Fruit fly (Drosophila melanogaster): ENCODE data around the gene EndoA.
A peak's percentile ranks its signal among the peaks of the same experiment; 100 is the strongest.

Gene EndoA

DNA sequence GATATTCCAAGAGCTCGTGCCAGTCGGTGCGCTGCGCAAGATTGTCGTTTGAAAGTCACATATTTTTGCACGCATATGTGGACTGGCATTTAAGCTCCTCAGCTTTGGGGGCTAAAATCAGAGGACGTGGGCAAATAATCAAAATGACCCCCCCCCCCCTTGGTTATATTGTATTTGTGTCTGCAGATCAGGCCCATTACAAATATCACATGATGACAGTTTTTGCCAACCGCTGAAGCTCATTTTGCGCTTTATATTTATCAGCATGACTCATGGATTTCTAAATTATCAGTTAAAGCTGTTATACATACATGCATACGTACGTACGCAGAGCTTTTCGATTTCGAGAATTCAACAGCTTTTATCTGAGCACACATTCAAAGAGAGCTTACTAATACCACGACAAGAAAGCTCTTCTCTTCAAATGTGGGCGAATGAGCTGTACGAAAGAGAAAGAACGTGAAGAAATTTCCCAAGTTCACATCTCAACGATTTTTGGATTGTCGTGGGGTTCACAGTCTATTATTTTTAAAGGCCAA lies 10.4 kb downstream of the EndoA start (continued):
- TF ChIP-seq az2 (GFP tag; optimal IDR thresholded peaks at IDR 0.05), result no peak
- TF ChIP-seq ken (GFP tag; IDR thresholded peaks at IDR 0.05), result no peak
- no peak for TF ChIP-seq pzg (GFP tag; optimal IDR thresholded peaks at IDR 0.05)
- no peak for TF ChIP-seq CG2712 (tag; optimal IDR thresholded peaks at IDR 0.05)
- TF ChIP-seq chn (GFP tag; optimal IDR thresholded peaks at IDR 0.05), result no peak
- TF ChIP-seq CG6654 (GFP tag; optimal IDR thresholded peaks at IDR 0.05), result no peak
- TF ChIP-seq Opbp (GFP tag; IDR thresholded peaks at IDR 0.05; ENCODE audit: partially characterized antibody), result no peak
- no peak for TF ChIP-seq CG8924 (tag; optimal IDR thresholded peaks at IDR 0.05)
- TF ChIP-seq CG3163 (GFP tag; optimal IDR thresholded peaks at IDR 0.05), result peak; percentile 75
- peak; percentile 14 for TF ChIP-seq odd (GFP tag; optimal IDR thresholded peaks at IDR 0.05)
- peak; percentile 57 for TF ChIP-seq B-H2 (GFP tag; optimal IDR thresholded peaks at IDR 0.05)
- no peak for TF ChIP-seq CG32772 (GFP tag; IDR thresholded peaks at IDR 0.05)
- no peak for TF ChIP-seq CG1233 (GFP tag; optimal IDR thresholded peaks at IDR 0.05)
- TF ChIP-seq twi (tag; optimal IDR thresholded peaks at IDR 0.05), result no peak
- TF ChIP-seq corto (GFP tag; optimal IDR thresholded peaks at IDR 0.05), result peak; percentile 72
- no peak for TF ChIP-seq BEAF-32 (GFP tag; optimal IDR thresholded peaks at IDR 0.05)
- peak; percentile 22 for TF ChIP-seq gcm (GFP tag; optimal IDR thresholded peaks at IDR 0.05)
- no peak for TF ChIP-seq tx (GFP tag; optimal IDR thresholded peaks at IDR 0.05)
- peak; percentile 25 for TF ChIP-seq CG13296 (GFP tag; optimal IDR thresholded peaks at IDR 0.05)
- no peak for TF ChIP-seq Mad (GFP tag; optimal IDR thresholded peaks at IDR 0.05)
- TF ChIP-seq sens (GFP tag), result no peak
- no peak for TF ChIP-seq chm (GFP tag; IDR thresholded peaks at IDR 0.05)
- no peak for TF ChIP-seq CG3726 (GFP tag; IDR thresholded peaks at IDR 0.05)
- TF ChIP-seq CG8388 (GFP tag; optimal IDR thresholded peaks at IDR 0.05), result no peak
- no peak for TF ChIP-seq CG10321 (GFP tag; IDR thresholded peaks at IDR 0.05)
- TF ChIP-seq pfk (GFP tag; optimal IDR thresholded peaks at IDR 0.05), result no peak
- no peak for TF ChIP-seq D19B (GFP tag; optimal IDR thresholded peaks at IDR 0.05)
- TF ChIP-seq gro (GFP tag; optimal IDR thresholded peaks at IDR 0.05), result peak; percentile 58
- no peak for TF ChIP-seq Bteb2 (GFP tag; optimal IDR thresholded peaks at IDR 0.05)
- TF ChIP-seq scrt (GFP tag; optimal IDR thresholded peaks at IDR 0.05), result peak; percentile 14
- TF ChIP-seq org-1 (GFP tag; optimal IDR thresholded peaks at IDR 0.05), result no peak
- TF ChIP-seq sug (tag; optimal IDR thresholded peaks at IDR 0.05), result peak; percentile 93
- TF ChIP-seq aop (GFP tag; IDR thresholded peaks at IDR 0.05), result no peak
- TF ChIP-seq CG16813 (GFP tag; IDR thresholded peaks at IDR 0.05; ENCODE audit: partially characterized antibody), result no peak
- TF ChIP-seq CG14965 (GFP tag; optimal IDR thresholded peaks at IDR 0.05; ENCODE audit: borderline replicate concordance), result no peak
- no peak for TF ChIP-seq CG34224 (GFP tag; IDR thresholded peaks at IDR 0.05; ENCODE audit: partially characterized antibody)
- no peak for TF ChIP-seq CG10654 (GFP tag; optimal IDR thresholded peaks at IDR 0.05)
- TF ChIP-seq exex (tag; optimal IDR thresholded peaks at IDR 0.05), result peak; percentile 95
- peak; percentile 25 for TF ChIP-seq CG13624 (GFP tag; optimal IDR thresholded peaks at IDR 0.05)
- peak; percentile 6 for TF ChIP-seq CG2120 (GFP tag; optimal IDR thresholded peaks at IDR 0.05)
- TF ChIP-seq br (optimal IDR thresholded peaks at IDR 0.05), result no peak
- no peak for TF ChIP-seq CG14667 (GFP tag; IDR thresholded peaks at IDR 0.05)
- peak; percentile 2 for TF ChIP-seq Sry-δ (GFP tag; optimal IDR thresholded peaks at IDR 0.05)
- peak; percentile 88 for TF ChIP-seq kay (GFP tag; optimal IDR thresholded peaks at IDR 0.05)
- no peak; the same call in 1 of the 2 replicates for TF ChIP-seq CG32532 (GFP tag; IDR thresholded peaks at IDR 0.05)
- peak; percentile 43 for TF ChIP-seq Hmr (GFP tag; optimal IDR thresholded peaks at IDR 0.05)
- no peak for TF ChIP-seq CG8290 (GFP tag; optimal IDR thresholded peaks at IDR 0.05)
- TF ChIP-seq CG8290 (tag; optimal IDR thresholded peaks at IDR 0.05), result peak in 1 of 2 experiments; percentile 25
- TF ChIP-seq CG3407 (GFP tag; optimal IDR thresholded peaks at IDR 0.05), result no peak
- TF ChIP-seq emc (GFP tag; optimal IDR thresholded peaks at IDR 0.05), result no peak
- TF ChIP-seq caup (GFP tag; optimal IDR thresholded peaks at IDR 0.05; ENCODE audit: severe bottlenecking), result peak; percentile 45

All from whole organism, embryonic.